Fruit fly (Drosophila melanogaster) whole organism: ENCODE data around the gene Mgat3.

ENCODE experiments used
- Dll ChIP-seq: fragments of >200 bp; optimal IDR thresholded peaks from 2 replicates; lab custom pipeline; 2017
- psq ChIP-seq: fragments of >200 bp; optimal IDR thresholded peaks from 2 replicates; lab custom pipeline; 2017
- usp ChIP-seq: fragments of >200 bp; optimal IDR thresholded peaks from 2 replicates; lab custom pipeline; 2017; ENCODE audit warnings: missing biosample characterization, missing genetic modification characterization, mixed read lengths

DNA sequence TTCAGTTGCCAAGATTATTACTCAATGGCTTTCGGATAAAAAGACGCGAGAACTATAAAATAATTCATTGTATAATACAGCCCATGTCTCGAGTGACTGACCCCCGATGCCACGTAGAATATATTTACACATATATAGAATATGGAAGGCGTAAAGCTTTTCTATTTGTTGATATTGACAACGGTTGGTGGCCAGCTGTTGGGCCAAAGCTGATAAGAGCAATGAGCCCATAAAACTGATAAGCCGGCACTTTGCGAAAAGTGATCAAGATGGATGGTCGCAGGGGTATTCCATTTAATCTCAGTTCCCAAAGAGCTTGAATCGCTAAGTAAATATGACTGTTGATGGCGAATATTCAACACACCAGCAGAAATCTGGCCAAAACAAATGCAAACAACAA, 8.1 kb upstream of the Mgat3 start:
- no peak for TF ChIP-seq Dll (lab: Kevin White, UChicago)
- TF ChIP-seq psq, result no peak
- TF ChIP-seq usp (GFP tag; lab: Kevin White, UChicago), result no peak
